Fruit fly (Drosophila melanogaster): ENCODE results near the gene CG8870.

DNA sequence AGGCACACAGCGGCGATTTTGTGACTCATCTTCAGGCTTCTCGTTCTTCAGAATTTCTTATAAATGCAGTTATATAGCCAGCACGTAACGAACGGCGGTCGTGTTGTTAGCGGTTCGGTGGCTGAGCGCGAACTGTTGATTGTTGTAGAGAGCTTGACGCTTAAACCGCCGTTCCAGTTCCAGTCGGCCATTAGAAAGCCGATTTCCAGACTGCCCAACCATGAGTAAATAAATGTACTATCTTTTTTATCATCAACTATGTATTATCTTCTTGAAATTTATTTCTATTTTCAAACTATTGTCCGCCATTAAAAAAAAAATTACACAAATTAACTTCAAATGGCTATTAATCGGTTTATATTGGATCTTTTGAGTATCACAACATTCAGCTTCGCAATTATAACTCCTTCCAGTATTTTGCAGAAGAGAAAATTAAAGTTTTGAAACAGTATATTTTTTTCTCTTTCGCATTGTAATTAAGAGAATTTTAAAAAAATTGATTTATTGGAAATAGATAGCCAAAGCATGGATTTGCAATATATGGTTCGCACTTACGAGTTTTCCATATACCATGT is 22.2 kb downstream of the CG8870 start, which contains the start of gene GILT1:
- TF ChIP-seq psq (optimal IDR thresholded peaks at IDR 0.05) (no peak), insv (optimal IDR thresholded peaks at IDR 0.05) (no peak), ttk (optimal IDR thresholded peaks at IDR 0.05) (no peak), h (optimal IDR thresholded peaks at IDR 0.05) (no peak), Sin3A (optimal IDR thresholded peaks at IDR 0.05) (no peak), Myc (optimal IDR thresholded peaks at IDR 0.05) (no peak)

Data from Kc167 (cell line).